Fruit fly (Drosophila melanogaster) whole organism, embryonic: ENCODE measurements around the gene CG10581.
A peak's percentile ranks its signal among the peaks of the same experiment; 100 is the strongest.

Experiments
- Bgb ChIP-seq: fragments of 200-800 bp; sonication (Bioruptor generic); IDR thresholded peaks from 2 replicates; pipeline ENCODE4 v1.3.6; 2022; ENCODE audit warnings: missing biosample characterization, missing genetic modification characterization; ENCODE audit not compliant: partially characterized antibody
- C15 ChIP-seq: fragments of 200-800 bp; sonication (Bioruptor generic); IDR thresholded peaks from 3 replicates; pipeline ENCODE4 v1.3.6; 2022; ENCODE audit warnings: missing biosample characterization, missing genetic modification characterization
- CG10274 ChIP-seq: fragments of 200-800 bp; sonication (Bioruptor generic); optimal IDR thresholded peaks from 3 replicates; lab custom pipeline; 2017; ENCODE audit warnings: missing biosample characterization, mild to moderate bottlenecking, missing genetic modification characterization
- CG11093 ChIP-seq: fragments of 200-800 bp; sonication (Bioruptor generic); IDR thresholded peaks from 3 replicates; pipeline ENCODE4 v1.3.6; 2022; ENCODE audit warnings: missing biosample characterization, missing genetic modification characterization
- CG14710 ChIP-seq: fragments of 200-800 bp; sonication (Bioruptor generic); optimal IDR thresholded peaks from 3 replicates; lab custom pipeline; 2019; ENCODE audit warnings: missing biosample characterization, mild to moderate bottlenecking, missing genetic modification characterization, moderate library complexity
- CG17359 ChIP-seq: fragments of 200-800 bp; sonication (Bioruptor generic); optimal IDR thresholded peaks from 3 replicates; lab custom pipeline; 2018; ENCODE audit warnings: missing biosample characterization, mild to moderate bottlenecking, missing genetic modification characterization, moderate library complexity
- CG30403 ChIP-seq: fragments of 200-800 bp; sonication (Bioruptor generic); optimal IDR thresholded peaks from 3 replicates; lab custom pipeline; 2016; ENCODE audit warnings: missing biosample characterization, missing genetic modification characterization
- CG30431 ChIP-seq: fragments of 200-800 bp; sonication (Bioruptor generic); optimal IDR thresholded peaks from 2 replicates; lab custom pipeline; 2017; ENCODE audit warnings: missing biosample characterization, missing genetic modification characterization
- CG3281 ChIP-seq: fragments of 200-800 bp; sonication (Bioruptor generic); optimal IDR thresholded peaks from 3 replicates; lab custom pipeline; 2017; ENCODE audit warnings: missing biosample characterization, mild to moderate bottlenecking, missing genetic modification characterization
- CG3407 ChIP-seq: fragments of 200-800 bp; sonication (Bioruptor generic); optimal IDR thresholded peaks from 2 replicates; lab custom pipeline; 2018; ENCODE audit warnings: missing biosample characterization, mild to moderate bottlenecking, missing genetic modification characterization
- CG34224 ChIP-seq: fragments of 200-800 bp; sonication (Bioruptor generic); IDR thresholded peaks from 3 replicates; pipeline ENCODE4 v1.3.6; 2022; ENCODE audit warnings: missing biosample characterization, missing genetic modification characterization; ENCODE audit not compliant: partially characterized antibody
- CG4360 ChIP-seq: fragments of 200-800 bp; sonication (Bioruptor generic); IDR thresholded peaks from 2 replicates; pipeline ENCODE4 v1.3.6; 2022; ENCODE audit warnings: missing biosample characterization, missing genetic modification characterization
- CG4617 ChIP-seq: fragments of 200-800 bp; sonication (Bioruptor generic); optimal IDR thresholded peaks from 3 replicates; lab custom pipeline; 2016; ENCODE audit warnings: missing biosample characterization, missing genetic modification characterization, borderline replicate concordance
- CG7745 ChIP-seq: fragments of 200-800 bp; sonication (Bioruptor generic); optimal IDR thresholded peaks from 2 replicates; lab custom pipeline; 2018; ENCODE audit warnings: missing biosample characterization, mild to moderate bottlenecking, missing genetic modification characterization, moderate library complexity
- CG7839 ChIP-seq: fragments of 200-800 bp; sonication (Bioruptor generic); optimal IDR thresholded peaks from 3 replicates; lab custom pipeline; 2018; ENCODE audit warnings: missing biosample characterization, mild to moderate bottlenecking, missing genetic modification characterization, moderate library complexity
- CG8281 ChIP-seq: fragments of 200-800 bp; sonication (Bioruptor generic); optimal IDR thresholded peaks from 2 replicates; lab custom pipeline; 2018; ENCODE audit warnings: missing biosample characterization, mild to moderate bottlenecking, missing genetic modification characterization, moderate library complexity
- CG9727 ChIP-seq: fragments of 200-800 bp; sonication (Bioruptor generic); optimal IDR thresholded peaks from 3 replicates; lab custom pipeline; 2017; ENCODE audit warnings: missing biosample characterization, mild to moderate bottlenecking, missing genetic modification characterization
- CHES-1-like ChIP-seq: fragments of 200-800 bp; sonication (Bioruptor generic); optimal IDR thresholded peaks from 2 replicates; lab custom pipeline; 2016; ENCODE audit warnings: missing biosample characterization, missing genetic modification characterization
- CoRest ChIP-seq: fragments of 200-800 bp; sonication (Bioruptor generic); optimal IDR thresholded peaks from 3 replicates; lab custom pipeline; 2018; ENCODE audit warnings: missing biosample characterization, mild to moderate bottlenecking, missing genetic modification characterization, moderate library complexity
- Dip2 ChIP-seq: fragments of 200-800 bp; sonication (Bioruptor generic); IDR thresholded peaks from 2 replicates; pipeline ENCODE4 v1.3.6; 2022; ENCODE audit warnings: missing biosample characterization, missing genetic modification characterization
- Dll ChIP-seq: fragments of 200-800 bp; sonication (Bioruptor generic); IDR thresholded peaks from 4 replicates; pipeline ENCODE4 v1.3.6; 2022; ENCODE audit warnings: missing biosample characterization, missing genetic modification characterization; ENCODE audit not compliant: partially characterized antibody
- HLH3B ChIP-seq: fragments of 200-800 bp; sonication (Bioruptor generic); IDR thresholded peaks from 2 replicates; pipeline ENCODE4 v1.3.6; 2022; ENCODE audit warnings: missing biosample characterization, missing genetic modification characterization
- HLH54F ChIP-seq: fragments of 200-800 bp; sonication (Bioruptor generic); optimal IDR thresholded peaks from 3 replicates; lab custom pipeline; 2016; ENCODE audit warnings: missing biosample characterization, missing genetic modification characterization
- Hand ChIP-seq: fragments of 200-800 bp; sonication (Bioruptor generic); optimal IDR thresholded peaks from 2 replicates; lab custom pipeline; 2017; ENCODE audit warnings: mild to moderate bottlenecking, missing biosample characterization, missing genetic modification reagents, missing genetic modification characterization
- Hmr ChIP-seq: fragments of 200-800 bp; sonication (Bioruptor generic); optimal IDR thresholded peaks from 3 replicates; lab custom pipeline; 2017; ENCODE audit warnings: mild to moderate bottlenecking, missing biosample characterization, missing genetic modification reagents, missing genetic modification characterization
- NC2β ChIP-seq: fragments of 200-800 bp; sonication (Bioruptor generic); optimal IDR thresholded peaks from 2 replicates; lab custom pipeline; 2016; ENCODE audit warnings: missing biosample characterization, missing genetic modification characterization
- Opbp ChIP-seq: fragments of 200-800 bp; sonication (Bioruptor generic); IDR thresholded peaks from 3 replicates; pipeline ENCODE4 v1.3.6; 2022; ENCODE audit warnings: missing biosample characterization, missing genetic modification characterization; ENCODE audit not compliant: partially characterized antibody
- Side ChIP-seq: fragments of 200-800 bp; sonication (Bioruptor generic); optimal IDR thresholded peaks from 2 replicates; lab custom pipeline; 2016; ENCODE audit warnings: missing biosample characterization, missing genetic modification characterization
- abd-A ChIP-seq: fragments of 200-800 bp; sonication (Bioruptor generic); optimal IDR thresholded peaks from 3 replicates; lab custom pipeline; 2019; ENCODE audit warnings: missing biosample characterization, mild to moderate bottlenecking, missing genetic modification characterization, moderate library complexity
- cas ChIP-seq: fragments of 200-800 bp; sonication (Bioruptor generic); IDR thresholded peaks from 2 replicates; pipeline ENCODE4 v1.3.6; 2022; ENCODE audit warnings: missing biosample characterization, missing genetic modification characterization
- caup ChIP-seq: fragments of 200-800 bp; sonication (Bioruptor generic); optimal IDR thresholded peaks from 3 replicates; lab custom pipeline; 2017; ENCODE audit warnings: missing biosample characterization, mild to moderate bottlenecking, missing genetic modification characterization, moderate library complexity; ENCODE audit not compliant: severe bottlenecking
- chinmo ChIP-seq: fragments of 200-800 bp; sonication (Bioruptor generic); IDR thresholded peaks from 4 replicates; pipeline ENCODE4 v1.3.6; 2022; ENCODE audit warnings: missing biosample characterization, missing genetic modification characterization; ENCODE audit not compliant: partially characterized antibody
- disco-r ChIP-seq: fragments of 200-800 bp; sonication (Bioruptor generic); optimal IDR thresholded peaks from 2 replicates; lab custom pipeline; 2016; ENCODE audit warnings: missing biosample characterization, missing genetic modification characterization
- gem ChIP-seq: fragments of 200-800 bp; sonication (Bioruptor generic); optimal IDR thresholded peaks from 2 replicates; lab custom pipeline; 2019; ENCODE audit warnings: missing biosample characterization, mild to moderate bottlenecking, missing genetic modification characterization, moderate library complexity
- inv ChIP-seq: fragments of 200-800 bp; sonication (Bioruptor generic); IDR thresholded peaks from 2 replicates; pipeline ENCODE4 v1.3.6; 2022; ENCODE audit warnings: missing biosample characterization, missing genetic modification characterization; ENCODE audit not compliant: partially characterized antibody
- jigr1 ChIP-seq: fragments of 200-800 bp; sonication (Bioruptor generic); IDR thresholded peaks from 3 replicates; pipeline ENCODE4 v1.3.6; 2022; ENCODE audit warnings: missing biosample characterization, missing genetic modification characterization
- knrl ChIP-seq: fragments of 200-800 bp; sonication (Bioruptor generic); IDR thresholded peaks from 3 replicates; pipeline ENCODE4 v1.3.6; 2022; ENCODE audit warnings: missing biosample characterization, missing genetic modification characterization; ENCODE audit not compliant: partially characterized antibody
- mam ChIP-seq: fragments of 200-800 bp; sonication (Bioruptor generic); optimal IDR thresholded peaks from 3 replicates; lab custom pipeline; 2016; ENCODE audit warnings: missing biosample characterization, missing genetic modification characterization
- pfk ChIP-seq: fragments of 200-800 bp; sonication (Bioruptor generic); optimal IDR thresholded peaks from 2 replicates; lab custom pipeline; 2018; ENCODE audit warnings: missing biosample characterization, mild to moderate bottlenecking, missing genetic modification characterization, moderate library complexity
- prd ChIP-seq, 3 experiments: fragments of >200 bp in 2 of 3; fragments of 200-800 bp in 1 of 3; sonication (Bioruptor generic) in 1 of 3; optimal IDR thresholded peaks in 2 of 3; IDR thresholded peaks in 1 of 3; 2 replicates in 2 of 3; 3 replicates in 1 of 3; pipeline versions ENCODE4 v1.3.6 to Lab custom; 2017 to 2022; ENCODE audit warnings: missing biosample characterization in 1 of 3, missing genetic modification characterization in 1 of 3
- pros ChIP-seq: fragments of 200-800 bp; sonication (Bioruptor generic); optimal IDR thresholded peaks from 3 replicates; lab custom pipeline; 2019; ENCODE audit warnings: missing biosample characterization, mild to moderate bottlenecking, missing genetic modification characterization, moderate library complexity
- row ChIP-seq: fragments of 200-800 bp; sonication (Bioruptor generic); IDR thresholded peaks from 3 replicates; pipeline ENCODE4 v1.3.6; 2022; ENCODE audit warnings: missing biosample characterization, missing genetic modification characterization
- sc ChIP-seq, 3 experiments: fragments of >200 bp in 2 of 3; fragments of 200-800 bp in 1 of 3; sonication (Bioruptor generic) in 1 of 3; optimal IDR thresholded peaks; 2 replicates in 2 of 3; 3 replicates in 1 of 3; lab custom pipeline; 2017; ENCODE audit warnings: mild to moderate bottlenecking in 1 of 3, missing biosample characterization in 1 of 3, missing genetic modification characterization in 1 of 3, missing genetic modification reagents in 1 of 3
- sens ChIP-seq: fragments of 200-800 bp; sonication (Bioruptor generic); peaks from one replicate; lab custom pipeline; 2016; ENCODE audit warnings: missing biosample characterization, missing genetic modification characterization
- sisA ChIP-seq: fragments of 200-800 bp; sonication (Bioruptor generic); IDR thresholded peaks from 2 replicates; pipeline ENCODE4 v1.3.6; 2022; ENCODE audit warnings: missing biosample characterization, missing genetic modification characterization
- sqz ChIP-seq: fragments of 200-800 bp; sonication (Bioruptor generic); optimal IDR thresholded peaks from 3 replicates; lab custom pipeline; 2018; ENCODE audit warnings: missing biosample characterization, mild to moderate bottlenecking, missing genetic modification characterization
- twi ChIP-seq: fragments of 200-800 bp; optimal IDR thresholded peaks from 2 replicates; lab custom pipeline; 2019; ENCODE audit warnings: missing biosample characterization, mild to moderate bottlenecking, missing genetic modification characterization, moderate library complexity

Gene CG10581

dm6 chr3L:21009405-21010120 is 24.4 kb downstream of the CG10581 start (continued):
- TF ChIP-seq NC2β (GFP tag; lab: Kevin White, UChicago), result peak; percentile 58
- peak; percentile 63 for TF ChIP-seq sisA (GFP tag; lab: Robert Waterston, UW)
- peak; percentile 100 for TF ChIP-seq CG3407 (GFP tag; lab: Kevin White, UChicago)
- peak; percentile 82 for TF ChIP-seq pros
- TF ChIP-seq CG17359 (tag; lab: Kevin White, UChicago), result peak; percentile 60
- no peak; the same call in 2 of the 3 replicates for TF ChIP-seq Opbp (GFP tag; lab: Robert Waterston, UW)
- no peak for TF ChIP-seq twi (tag; lab: Kevin White, UChicago)
- TF ChIP-seq mam (GFP tag; lab: Kevin White, UChicago), result peak; percentile 60
- no peak for TF ChIP-seq jigr1 (GFP tag; lab: Robert Waterston, UW)
- peak; percentile 43 for TF ChIP-seq CG3281
- TF ChIP-seq caup (GFP tag; lab: Kevin White, UChicago), result peak; percentile 48
- TF ChIP-seq CG9727 (GFP tag; lab: Kevin White, UChicago), result peak; percentile 60
- TF ChIP-seq Hmr (GFP tag; lab: Kevin White, UChicago), result peak; percentile 64
- no peak for TF ChIP-seq pfk (GFP tag; lab: Kevin White, UChicago)
- TF ChIP-seq abd-A (tag; lab: Kevin White, UChicago), result no peak
- no peak for TF ChIP-seq CG34224
- no peak; the same call in 1 of the 2 replicates for TF ChIP-seq CG4360 (GFP tag; lab: Robert Waterston, UW)
- no peak for TF ChIP-seq cas (GFP tag; lab: Robert Waterston, UW)
- TF ChIP-seq sc (optimal IDR thresholded peaks at IDR 0.05; lab: Kevin White, UChicago), result no peak
- no peak for TF ChIP-seq sc (GFP tag; optimal IDR thresholded peaks at IDR 0.05; lab: Kevin White, UChicago)
- peak; percentile 43 for TF ChIP-seq CG7745
- peak; percentile 56 for TF ChIP-seq sqz (GFP tag; lab: Kevin White, UChicago)
- peak; percentile 53 for TF ChIP-seq Side
- peak; percentile 49 for TF ChIP-seq HLH54F (GFP tag; lab: Kevin White, UChicago)
- no peak for TF ChIP-seq CG11093 (GFP tag; lab: Robert Waterston, UW)
- peak; percentile 64 for TF ChIP-seq gem (tag; lab: Kevin White, UChicago)
- TF ChIP-seq inv (GFP tag; lab: Robert Waterston, UW), result no peak
- TF ChIP-seq knrl (GFP tag; lab: Robert Waterston, UW), result no peak
- TF ChIP-seq CG30431 (GFP tag; lab: Kevin White, UChicago), result no peak
- TF ChIP-seq Dll (GFP tag; lab: Robert Waterston, UW), result no peak
- no peak for TF ChIP-seq CG10274 (GFP tag; lab: Kevin White, UChicago)
- TF ChIP-seq CG4617 (GFP tag; lab: Kevin White, UChicago), result no peak
- TF ChIP-seq CHES-1-like (GFP tag; lab: Kevin White, UChicago), result peak; percentile 73
- TF ChIP-seq Dip2 (GFP tag; lab: Robert Waterston, UW), result no peak
- TF ChIP-seq HLH3B (GFP tag; lab: Robert Waterston, UW), result peak; percentile 60
- peak; percentile 2 for TF ChIP-seq CG14710 (tag; lab: Kevin White, UChicago)
- TF ChIP-seq CG30403 (GFP tag; lab: Kevin White, UChicago), result peak; percentile 46
- TF ChIP-seq chinmo (GFP tag; lab: Robert Waterston, UW), result 0 out of 4 replicates have a peak, but pooled peaks have one; percentile 58
- TF ChIP-seq sens (GFP tag; lab: Kevin White, UChicago), result peak; percentile 94
- peak; percentile 41 for TF ChIP-seq CG7839 (tag; lab: Kevin White, UChicago)
- TF ChIP-seq prd (optimal IDR thresholded peaks at IDR 0.05; lab: Kevin White, UChicago), result no peak
- peak; percentile 73; the same call in 2 of the 3 replicates for TF ChIP-seq prd (GFP tag; IDR thresholded peaks at IDR 0.05; lab: Robert Waterston, UW)
- no peak for TF ChIP-seq disco-r
- peak; percentile 82 for TF ChIP-seq row (GFP tag; lab: Robert Waterston, UW)
- TF ChIP-seq CoRest (tag; lab: Kevin White, UChicago), result peak; percentile 22
- TF ChIP-seq Bgb (GFP tag; lab: Robert Waterston, UW), result peak; percentile 51; the same call in 1 of the 2 replicates
- no peak for TF ChIP-seq Hand (GFP tag; lab: Kevin White, UChicago)
- TF ChIP-seq CG8281 (tag; lab: Kevin White, UChicago), result no peak
- no peak for TF ChIP-seq C15 (GFP tag; lab: Robert Waterston, UW)
